Fruit fly (Drosophila melanogaster) whole organism, wandering third instar larva: ENCODE measurements around the gene CG14995.

ENCODE experiments used
- Abd-B ChIP-seq: fragments of >200 bp; optimal IDR thresholded peaks from 2 replicates; lab custom pipeline; 2017; ENCODE audit warnings: missing biosample characterization, missing genetic modification characterization
- CG32264 ChIP-seq: fragments of 200-800 bp; sonication (Bioruptor generic); optimal IDR thresholded peaks from 2 replicates; lab custom pipeline; 2016; ENCODE audit warnings: missing biosample characterization, missing genetic modification characterization
- CG9705 ChIP-seq: fragments of 200-800 bp; sonication (Bioruptor generic); optimal IDR thresholded peaks from 2 replicates; lab custom pipeline; 2018; ENCODE audit warnings: missing biosample characterization, mild to moderate bottlenecking, missing genetic modification characterization
- CrebA ChIP-seq: fragments of 200-800 bp; sonication (Bioruptor generic); optimal IDR thresholded peaks from 2 replicates; lab custom pipeline; 2016; ENCODE audit warnings: missing biosample characterization, mild to moderate bottlenecking, missing genetic modification characterization, borderline replicate concordance
- Dfd ChIP-seq: fragments of >200 bp; optimal IDR thresholded peaks from 2 replicates; lab custom pipeline; 2017; ENCODE audit warnings: missing biosample characterization, missing genetic modification characterization
- Dif ChIP-seq: fragments of 200-275, 200-300 bp; sonication (Bioruptor generic); optimal IDR thresholded peaks from 2 replicates; lab custom pipeline; 2018; ENCODE audit warnings: missing biosample characterization, missing genetic modification characterization; ENCODE audit not compliant: partially characterized antibody
- GATAd ChIP-seq: sonication (Bioruptor generic); optimal IDR thresholded peaks from 2 replicates; lab custom pipeline; 2016; ENCODE audit warnings: missing biosample characterization, missing genetic modification characterization
- HLH106 ChIP-seq: fragments of 200-800 bp; optimal IDR thresholded peaks from 3 replicates; lab custom pipeline; 2019; ENCODE audit warnings: missing biosample characterization, mild to moderate bottlenecking, missing genetic modification characterization, moderate library complexity
- Hnf4 ChIP-seq: fragments of 200-800 bp; sonication (Bioruptor generic); optimal IDR thresholded peaks from 2 replicates; lab custom pipeline; 2016; ENCODE audit warnings: missing biosample characterization, mild to moderate bottlenecking, missing genetic modification characterization
- Hr78 ChIP-seq: fragments of >200 bp; optimal IDR thresholded peaks from 2 replicates; lab custom pipeline; 2017; ENCODE audit warnings: missing biosample characterization, missing genetic modification characterization
- Hr83 ChIP-seq: fragments of 200-300 bp; sonication (Bioruptor generic); optimal IDR thresholded peaks from 2 replicates; lab custom pipeline; 2016; ENCODE audit warnings: missing biosample characterization, mild to moderate bottlenecking, missing genetic modification characterization, moderate library complexity; ENCODE audit not compliant: poor library complexity, severe bottlenecking
- Jra ChIP-seq: sonication (Bioruptor generic); optimal IDR thresholded peaks from 2 replicates; lab custom pipeline; 2016; ENCODE audit warnings: missing biosample characterization, missing genetic modification characterization
- Mio ChIP-seq: sonication (Bioruptor generic); optimal IDR thresholded peaks from 2 replicates; lab custom pipeline; 2016; ENCODE audit warnings: missing biosample characterization, missing genetic modification characterization
- Myc ChIP-seq: fragments of >200 bp; optimal IDR thresholded peaks from 2 replicates; lab custom pipeline; 2017
- N ChIP-seq: fragments of >200 bp; optimal IDR thresholded peaks from 2 replicates; lab custom pipeline; 2018; ENCODE audit warnings: missing biosample characterization, missing external identifiers, missing genetic modification characterization
- OdsH ChIP-seq: fragments of 200-800 bp; sonication (Bioruptor generic); optimal IDR thresholded peaks from 2 replicates; lab custom pipeline; 2016; ENCODE audit warnings: missing biosample characterization, mild to moderate bottlenecking, missing genetic modification characterization
- Rel ChIP-seq, 2 experiments: fragments of 200-800 bp; sonication (Bioruptor generic) in 1 of 2; optimal IDR thresholded peaks; 2 replicates in 1 of 2; 3 replicates in 1 of 2; lab custom pipeline; 2016 to 2019; ENCODE audit warnings: mild to moderate bottlenecking in 2 of 2, missing biosample characterization in 2 of 2, missing genetic modification characterization in 2 of 2, moderate library complexity in 1 of 2
- Sp1 ChIP-seq: fragments of 200-800 bp; sonication (Bioruptor generic); optimal IDR thresholded peaks from 3 replicates; lab custom pipeline; 2019; ENCODE audit warnings: missing biosample characterization, mild to moderate bottlenecking, missing genetic modification characterization, moderate library complexity
- br ChIP-seq: fragments of 200-800 bp; sonication (Bioruptor generic); optimal IDR thresholded peaks from 2 replicates; lab custom pipeline; 2016; ENCODE audit warnings: missing biosample characterization, missing genetic modification characterization
- brk ChIP-seq: fragments of 200-800 bp; sonication (Bioruptor generic); optimal IDR thresholded peaks from 2 replicates; lab custom pipeline; 2016; ENCODE audit warnings: missing biosample characterization, mild to moderate bottlenecking, missing genetic modification characterization
- dl ChIP-seq, 2 experiments: fragments of 175-275, 200-275 bp in 1 of 2; fragments of 200-275 bp in 1 of 2; sonication (Bioruptor generic); optimal IDR thresholded peaks; lab custom pipeline; 2018; ENCODE audit warnings: mild to moderate bottlenecking in 2 of 2, missing biosample characterization in 2 of 2, missing genetic modification characterization in 2 of 2, moderate library complexity in 2 of 2; ENCODE audit not compliant: partially characterized antibody in 2 of 2, insufficient read depth in 1 of 2
- dmrt93B ChIP-seq: fragments of 200-800 bp; sonication (Bioruptor generic); optimal IDR thresholded peaks from 2 replicates; lab custom pipeline; 2018; ENCODE audit warnings: missing biosample characterization, mild to moderate bottlenecking, missing genetic modification characterization
- dsf ChIP-seq: sonication (Bioruptor generic); optimal IDR thresholded peaks from 2 replicates; lab custom pipeline; 2016; ENCODE audit warnings: missing biosample characterization, missing genetic modification characterization, borderline replicate concordance
- ey ChIP-seq: fragments of 200-800 bp; sonication (Bioruptor generic); optimal IDR thresholded peaks from 2 replicates; lab custom pipeline; 2016; ENCODE audit warnings: missing biosample characterization, missing genetic modification characterization
- foxo ChIP-seq, 2 experiments: fragments of 200-800 bp; sonication (Bioruptor generic); optimal IDR thresholded peaks; 2 replicates in 1 of 2; 3 replicates in 1 of 2; lab custom pipeline; 2016 to 2017; ENCODE audit warnings: missing biosample characterization in 2 of 2, missing genetic modification characterization in 2 of 2
- fru ChIP-seq: fragments of 200-800 bp; sonication (Bioruptor generic); optimal IDR thresholded peaks from 3 replicates; lab custom pipeline; 2016; ENCODE audit warnings: missing biosample characterization, mild to moderate bottlenecking, missing genetic modification characterization
- h ChIP-seq: fragments of 200-800 bp; sonication (Bioruptor generic); optimal IDR thresholded peaks from 3 replicates; lab custom pipeline; 2016; ENCODE audit warnings: missing biosample characterization, mild to moderate bottlenecking, missing genetic modification characterization
- jim ChIP-seq: fragments of 175-275, 200-325 bp; sonication (Bioruptor generic); optimal IDR thresholded peaks from 2 replicates; lab custom pipeline; 2016; ENCODE audit warnings: missing biosample characterization, mild to moderate bottlenecking, missing genetic modification characterization
- lola ChIP-seq: fragments of >200 bp; optimal IDR thresholded peaks from 2 replicates; lab custom pipeline; 2017; ENCODE audit warnings: missing biosample characterization, missing genetic modification characterization
- pan ChIP-seq: fragments of >200 bp; optimal IDR thresholded peaks from 2 replicates; lab custom pipeline; 2017
- psq ChIP-seq: fragments of 200-800 bp; sonication (Bioruptor generic); optimal IDR thresholded peaks from 3 replicates; lab custom pipeline; 2017; ENCODE audit warnings: missing biosample characterization, mild to moderate bottlenecking, missing genetic modification characterization, moderate library complexity
- rgr ChIP-seq: fragments of 200-800 bp; sonication (Bioruptor generic); optimal IDR thresholded peaks from 3 replicates; lab custom pipeline; 2016; ENCODE audit warnings: missing biosample characterization, mild to moderate bottlenecking, missing genetic modification characterization
- sage ChIP-seq: fragments of 200-800 bp; sonication (Bioruptor generic); optimal IDR thresholded peaks from 2 replicates; lab custom pipeline; 2016; ENCODE audit warnings: missing biosample characterization, mild to moderate bottlenecking, missing genetic modification characterization
- sv ChIP-seq: fragments of 200-800 bp; sonication (Bioruptor generic); optimal IDR thresholded peaks from 3 replicates; lab custom pipeline; 2016; ENCODE audit warnings: missing biosample characterization, missing genetic modification characterization
- tai ChIP-seq: sonication (Bioruptor generic); optimal IDR thresholded peaks from 2 replicates; lab custom pipeline; 2016; ENCODE audit warnings: missing biosample characterization, missing genetic modification characterization
- usp ChIP-seq: fragments of >200 bp; optimal IDR thresholded peaks from 2 replicates; lab custom pipeline; 2017; ENCODE audit warnings: missing biosample characterization, missing genetic modification characterization
- woc ChIP-seq: sonication (Bioruptor generic); optimal IDR thresholded peaks from 2 replicates; lab custom pipeline; 2016; ENCODE audit warnings: missing biosample characterization, mild to moderate bottlenecking, missing genetic modification characterization

Gene CG14995

dm6 chr3L:4119636-4120357, 16.7 kb upstream of the CG14995 start:
- TF ChIP-seq Myc (lab: Kevin White, UChicago) = no peak
- TF ChIP-seq h = peak; percentile 32

DNA sequence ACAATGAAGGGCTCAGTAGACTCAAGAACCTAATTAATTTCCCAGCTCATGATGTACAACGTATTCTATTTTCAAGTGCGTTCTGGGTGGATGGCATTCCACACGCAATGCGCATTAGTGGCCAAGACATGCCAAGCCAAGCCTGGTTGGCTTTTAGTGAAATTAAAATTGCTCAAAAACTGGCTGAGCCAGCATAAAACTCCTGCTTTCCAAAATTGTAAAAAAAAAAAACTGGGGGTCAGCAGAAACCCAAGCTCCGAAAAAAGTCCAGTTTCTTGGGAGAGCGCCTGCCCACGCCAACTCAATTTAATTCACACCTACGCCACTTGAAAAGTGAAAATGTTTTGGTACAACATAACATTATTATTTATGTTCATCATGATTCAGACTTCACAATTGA, 15.3 kb upstream of the CG14995 start:
- TF ChIP-seq Dfd (GFP tag; lab: Kevin White, UChicago) (no peak), Rel (GFP tag; optimal IDR thresholded peaks at IDR 0.05; lab: Kevin White, UChicago) (no peak), Rel (tag; optimal IDR thresholded peaks at IDR 0.05; lab: Kevin White, UChicago) (no peak), sv (no peak), foxo (GFP tag; optimal IDR thresholded peaks at IDR 0.05; lab: Kevin White, UChicago) (no peak), CrebA (no peak), br (GFP tag; lab: Kevin White, UChicago) (no peak), Myc (lab: Kevin White, UChicago) (no peak), brk (GFP tag; lab: Kevin White, UChicago) (no peak), psq (GFP tag; lab: Kevin White, UChicago) (no peak), tai (GFP tag; lab: Kevin White, UChicago) (no peak)

DNA sequence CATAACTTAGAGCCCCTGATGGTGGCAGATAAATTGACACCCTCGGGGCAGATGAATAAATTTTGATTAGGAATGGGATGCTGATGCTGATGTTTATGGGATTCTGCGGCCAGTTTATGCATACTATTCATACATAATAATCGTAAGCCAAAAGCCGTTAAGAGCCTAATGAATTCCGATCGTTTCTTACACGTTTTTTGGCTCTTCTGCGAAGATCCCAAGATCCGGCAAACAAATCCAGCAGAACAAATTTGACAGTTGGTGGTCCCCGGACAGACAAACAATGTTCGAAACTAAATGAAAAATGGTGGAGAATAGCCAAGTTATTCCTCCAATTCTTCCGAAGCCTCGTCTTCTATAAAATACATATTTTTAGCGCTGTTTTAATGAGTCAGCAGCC, 14.4 kb upstream of the CG14995 start:
- no peak for TF ChIP-seq Hr83 (GFP tag; lab: Kevin White, UChicago)
- no peak for TF ChIP-seq dl (GFP tag; optimal IDR thresholded peaks at IDR 0.05; lab: Kevin White, UChicago; ENCODE audit: insufficient read depth in 1 of 2, partially characterized antibody in 2 of 2)
- TF ChIP-seq OdsH = no peak
- no peak for TF ChIP-seq rgr
- no peak for TF ChIP-seq CG32264 (GFP tag; lab: Kevin White, UChicago)
- no peak for TF ChIP-seq HLH106 (tag; lab: Kevin White, UChicago)
- TF ChIP-seq usp = no peak
- TF ChIP-seq br (GFP tag; lab: Kevin White, UChicago) = no peak
- no peak for TF ChIP-seq sage
- TF ChIP-seq brk (GFP tag; lab: Kevin White, UChicago) = no peak
- no peak for TF ChIP-seq sv
- TF ChIP-seq woc (GFP tag; lab: Kevin White, UChicago) = no peak
- TF ChIP-seq pan (lab: Kevin White, UChicago) = no peak
- TF ChIP-seq fru (GFP tag; lab: Kevin White, UChicago) = no peak
- no peak for TF ChIP-seq h
- TF ChIP-seq jim (GFP tag; lab: Kevin White, UChicago) = no peak
- TF ChIP-seq, all 38 proteins: peak for 0

DNA sequence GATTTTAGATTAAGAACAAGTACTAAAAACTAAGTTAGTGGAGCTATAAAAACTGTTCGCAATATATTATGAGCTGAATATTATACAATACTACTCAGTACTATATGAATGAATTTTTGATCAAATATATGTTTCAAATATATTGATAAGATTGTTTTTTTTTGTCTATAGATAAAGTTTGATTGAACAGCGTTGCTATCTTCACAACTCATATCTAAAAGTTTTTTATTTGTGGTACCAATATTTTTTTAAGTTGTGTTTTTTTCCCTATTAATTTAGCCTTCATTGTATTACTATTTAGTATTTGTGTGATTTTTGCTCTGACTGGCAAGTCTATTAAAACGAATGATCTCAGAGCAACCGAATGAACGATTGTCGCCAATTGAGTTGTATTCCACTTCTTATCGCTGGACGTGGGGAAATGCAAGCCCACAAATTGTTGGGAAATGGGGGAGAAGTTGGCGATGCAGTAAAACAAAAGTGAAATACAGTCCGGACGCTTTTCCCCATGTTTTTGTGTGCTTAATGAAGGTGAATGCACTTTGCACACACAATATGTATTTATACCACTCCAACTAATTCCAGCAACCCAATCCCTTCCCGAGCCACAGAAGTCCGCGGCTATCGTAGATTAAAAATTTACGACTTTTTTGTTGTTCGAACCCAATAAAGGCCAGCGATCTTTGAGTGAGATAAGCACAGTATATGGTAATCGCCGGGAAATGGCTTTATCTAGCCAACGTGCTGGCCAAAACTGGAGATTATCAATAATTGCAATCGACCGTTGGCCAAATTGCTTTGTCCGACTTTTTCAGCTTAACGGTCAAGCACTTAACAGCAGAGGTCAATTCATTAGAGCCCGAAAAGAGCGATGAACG, 13.7 kb upstream of the CG14995 start:
- TF ChIP-seq foxo (GFP tag; optimal IDR thresholded peaks at IDR 0.05; lab: Kevin White, UChicago) (peak in 1 of 2 experiments; percentile 14), sv (no peak), h (no peak), Dif (GFP tag; lab: Kevin White, UChicago) (no peak), psq (GFP tag; lab: Kevin White, UChicago) (no peak), Hnf4 (GFP tag; lab: Kevin White, UChicago) (no peak), pan (lab: Kevin White, UChicago) (no peak), Rel (GFP tag; optimal IDR thresholded peaks at IDR 0.05; lab: Kevin White, UChicago) (no peak), Rel (tag; optimal IDR thresholded peaks at IDR 0.05; lab: Kevin White, UChicago) (peak; percentile 85), Hr83 (GFP tag; lab: Kevin White, UChicago) (no peak), tai (GFP tag; lab: Kevin White, UChicago) (no peak), Sp1 (GFP tag; lab: Kevin White, UChicago) (no peak), Mio (GFP tag; lab: Kevin White, UChicago) (no peak), CG9705 (GFP tag; lab: Kevin White, UChicago) (no peak), lola (GFP tag; lab: Kevin White, UChicago) (no peak), GATAd (GFP tag; lab: Kevin White, UChicago) (no peak), CrebA (no peak), sage (no peak), usp (no peak), brk (GFP tag; lab: Kevin White, UChicago) (peak; percentile 13), CG32264 (GFP tag; lab: Kevin White, UChicago) (no peak), rgr (peak; percentile 14), Hr78 (GFP tag; lab: Kevin White, UChicago) (no peak), OdsH (peak; percentile 51), N (GFP tag; lab: Kevin White, UChicago) (no peak), HLH106 (tag; lab: Kevin White, UChicago) (no peak), dmrt93B (no peak), dsf (GFP tag; lab: Kevin White, UChicago) (no peak), Dfd (GFP tag; lab: Kevin White, UChicago) (no peak), Abd-B (GFP tag; lab: Kevin White, UChicago) (no peak), ey (GFP tag; lab: Kevin White, UChicago) (peak; percentile 12), fru (GFP tag; lab: Kevin White, UChicago) (no peak), Myc (lab: Kevin White, UChicago) (no peak), dl (GFP tag; optimal IDR thresholded peaks at IDR 0.05; lab: Kevin White, UChicago; ENCODE audit: insufficient read depth in 1 of 2, partially characterized antibody in 2 of 2) (no peak), Jra (GFP tag; lab: Kevin White, UChicago) (no peak), br (GFP tag; lab: Kevin White, UChicago) (no peak)
